Fruit fly (Drosophila melanogaster): ENCODE data around the gene CG31510.
A peak's percentile ranks its signal among the peaks of the same experiment; 100 is the strongest.

Gene CG31510

DNA sequence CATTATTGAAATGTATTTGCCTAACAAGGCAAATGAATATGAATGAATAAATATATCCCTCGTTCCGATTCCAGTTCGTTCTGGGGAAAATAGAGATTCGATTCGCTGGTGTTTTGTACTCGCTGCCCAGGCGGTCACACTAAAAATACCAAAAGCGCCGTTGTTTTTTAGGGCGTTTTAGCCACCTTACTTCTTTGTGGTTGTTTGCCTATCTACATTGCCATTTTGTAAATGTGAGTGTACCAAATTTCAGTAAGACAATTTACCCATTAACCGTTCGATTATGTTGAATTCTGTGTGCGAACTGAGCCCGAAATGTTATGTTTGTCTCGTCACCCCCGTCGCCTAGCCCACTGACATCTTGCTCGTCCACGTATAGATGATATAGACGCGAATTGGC, 25.2 kb downstream of the CG31510 start, which contains the start of the genes CG33095 and CG33096 (continued):
- 0 out of 4 replicates have a peak, but pooled peaks have one; percentile 38 for TF ChIP-seq chinmo (GFP tag; IDR thresholded peaks at IDR 0.05; ENCODE audit: partially characterized antibody)
- TF ChIP-seq Myb (GFP tag; optimal IDR thresholded peaks at IDR 0.05): no peak
- no peak for TF ChIP-seq CG14965 (GFP tag; optimal IDR thresholded peaks at IDR 0.05; ENCODE audit: borderline replicate concordance)
- TF ChIP-seq CG11085 (GFP tag; IDR thresholded peaks at IDR 0.05): no peak
- TF ChIP-seq gsb-n (tag; optimal IDR thresholded peaks at IDR 0.05): peak; percentile 83
- TF ChIP-seq CG2199 (GFP tag; IDR thresholded peaks at IDR 0.05): no peak
- 0 out of 3 replicates have a peak, but pooled peaks have one; percentile 10 for TF ChIP-seq knrl (GFP tag; IDR thresholded peaks at IDR 0.05; ENCODE audit: partially characterized antibody)
- TF ChIP-seq Dll (GFP tag; IDR thresholded peaks at IDR 0.05; ENCODE audit: partially characterized antibody): no peak
- no peak for TF ChIP-seq vvl (GFP tag; IDR thresholded peaks at IDR 0.05)
- no peak for TF ChIP-seq CG8765 (GFP tag; IDR thresholded peaks at IDR 0.05)
- no peak for TF ChIP-seq GATAe (GFP tag; conservative IDR thresholded peaks at IDR 0.05)
- no peak for TF ChIP-seq HLH4C (GFP tag; IDR thresholded peaks at IDR 0.05; ENCODE audit: partially characterized antibody)
- TF ChIP-seq NFAT (GFP tag; IDR thresholded peaks at IDR 0.05): no peak
- TF ChIP-seq gsb (GFP tag; IDR thresholded peaks at IDR 0.05): no peak
- TF ChIP-seq CG6854 (GFP tag; optimal IDR thresholded peaks at IDR 0.05): no peak
- no peak for TF ChIP-seq CG17328 (GFP tag; IDR thresholded peaks at IDR 0.05)
- no peak for TF ChIP-seq z (GFP tag; IDR thresholded peaks at IDR 0.05)
- no peak for TF ChIP-seq tgo (GFP tag; IDR thresholded peaks at IDR 0.05)
- TF ChIP-seq pzg (GFP tag; optimal IDR thresholded peaks at IDR 0.05): peak; percentile 76
- TF ChIP-seq ase (GFP tag; IDR thresholded peaks at IDR 0.05): no peak
- no peak for TF ChIP-seq eve (GFP tag; optimal IDR thresholded peaks at IDR 0.05)
- TF ChIP-seq trem (tag; optimal IDR thresholded peaks at IDR 0.05): peak; percentile 35
- no peak for TF ChIP-seq Vsx1 (GFP tag; optimal IDR thresholded peaks at IDR 0.05)
- TF ChIP-seq Ada2b (GFP tag; IDR thresholded peaks at IDR 0.05): no peak
- no peak for TF ChIP-seq mld (GFP tag; IDR thresholded peaks at IDR 0.05; ENCODE audit: partially characterized antibody)
- TF ChIP-seq CG6689 (GFP tag; IDR thresholded peaks at IDR 0.05): peak; percentile 85
- TF ChIP-seq klu (GFP tag; IDR thresholded peaks at IDR 0.05): no peak
- no peak for TF ChIP-seq chm (GFP tag; IDR thresholded peaks at IDR 0.05)
- TF ChIP-seq Atf3 (GFP tag; optimal IDR thresholded peaks at IDR 0.05): no peak
- no peak for TF ChIP-seq lbe (GFP tag; optimal IDR thresholded peaks at IDR 0.05)
- TF ChIP-seq CG8944 (GFP tag; optimal IDR thresholded peaks at IDR 0.05): no peak
- TF ChIP-seq bcd (GFP tag; optimal IDR thresholded peaks at IDR 0.05): no peak
- peak; percentile 31 for TF ChIP-seq hkb (optimal IDR thresholded peaks at IDR 0.05)
- no peak for TF ChIP-seq hkb (GFP tag; IDR thresholded peaks at IDR 0.05)
- TF ChIP-seq CG30020 (tag; optimal IDR thresholded peaks at IDR 0.05): peak; percentile 83
- no peak for TF ChIP-seq inv (GFP tag; IDR thresholded peaks at IDR 0.05; ENCODE audit: partially characterized antibody)
- TF ChIP-seq CG11560 (tag; IDR thresholded peaks at IDR 0.05): no peak
- TF ChIP-seq Opbp (GFP tag; IDR thresholded peaks at IDR 0.05; ENCODE audit: partially characterized antibody): no peak
- peak; percentile 31 for TF ChIP-seq BEAF-32 (GFP tag; optimal IDR thresholded peaks at IDR 0.05)
- TF ChIP-seq Oli (tag; optimal IDR thresholded peaks at IDR 0.05): no peak
- no peak for TF ChIP-seq Dad (GFP tag; optimal IDR thresholded peaks at IDR 0.05)
- TF ChIP-seq CG5245 (GFP tag; optimal IDR thresholded peaks at IDR 0.05): no peak
- no peak for TF ChIP-seq CG15011 (GFP tag; optimal IDR thresholded peaks at IDR 0.05)
- TF ChIP-seq Stat92E (GFP tag; optimal IDR thresholded peaks at IDR 0.05): no peak
- TF ChIP-seq CG7839 (tag; optimal IDR thresholded peaks at IDR 0.05): no peak
- TF ChIP-seq MTF-1 (GFP tag; optimal IDR thresholded peaks at IDR 0.05; ENCODE audit: borderline replicate concordance): no peak
- no peak for TF ChIP-seq phol (tag; optimal IDR thresholded peaks at IDR 0.05)
- TF ChIP-seq dimm (GFP tag; IDR thresholded peaks at IDR 0.05): no peak
- no peak for TF ChIP-seq CG7357 (GFP tag; IDR thresholded peaks at IDR 0.05)
- no peak for TF ChIP-seq luna (GFP tag; optimal IDR thresholded peaks at IDR 0.05)
- TF ChIP-seq dan (GFP tag; IDR thresholded peaks at IDR 0.05): no peak
- TF ChIP-seq Ssrp (tag; optimal IDR thresholded peaks at IDR 0.05): no peak
